Fruit fly (Drosophila melanogaster): ENCODE data around the gene CG45067.

CG45067 gene

dm6 chr3L:3070274-3071204 lies 43.7 kb downstream of the CG45067 start, which contains the start of the genes CG32486 and PAN3 (continued):
- TF ChIP-seq pros (GFP tag; optimal IDR thresholded peaks at IDR 0.05) (peak; percentile 82), salm (tag; optimal IDR thresholded peaks at IDR 0.05) (peak; percentile 12), CG30431 (GFP tag; optimal IDR thresholded peaks at IDR 0.05) (no peak), vvl (GFP tag; IDR thresholded peaks at IDR 0.05) (peak; percentile 59), dmrt99B (tag; optimal IDR thresholded peaks at IDR 0.05) (peak; percentile 4), CG3407 (GFP tag; optimal IDR thresholded peaks at IDR 0.05) (peak; percentile 23), nerfin-2 (GFP tag; IDR thresholded peaks at IDR 0.05; ENCODE audit: partially characterized antibody) (no peak), CG12659 (GFP tag; optimal IDR thresholded peaks at IDR 0.05) (peak; percentile 93), Elba2 (GFP tag; optimal IDR thresholded peaks at IDR 0.05) (peak; percentile 1), HHEX (GFP tag; optimal IDR thresholded peaks at IDR 0.05) (peak; percentile 47), Dbx (GFP tag; IDR thresholded peaks at IDR 0.05) (peak; percentile 65; the same call in 2 of the 3 replicates), zfh1 (GFP tag; IDR thresholded peaks at IDR 0.05) (peak; percentile 55; the same call in 1 of the 3 replicates), mam (GFP tag; optimal IDR thresholded peaks at IDR 0.05) (no peak), dimm (GFP tag; IDR thresholded peaks at IDR 0.05) (no peak), Dad (GFP tag; optimal IDR thresholded peaks at IDR 0.05) (peak; percentile 47), Scr (GFP tag; IDR thresholded peaks at IDR 0.05; ENCODE audit: partially characterized antibody) (peak; percentile 86), usp (GFP tag; optimal IDR thresholded peaks at IDR 0.05) (no peak), CG2120 (GFP tag; optimal IDR thresholded peaks at IDR 0.05) (peak; percentile 38), CG7839 (tag; optimal IDR thresholded peaks at IDR 0.05) (peak; percentile 30), Hmr (GFP tag; optimal IDR thresholded peaks at IDR 0.05) (peak; percentile 82), CG32532 (GFP tag; IDR thresholded peaks at IDR 0.05) (peak; percentile 66), CG3065 (GFP tag; optimal IDR thresholded peaks at IDR 0.05) (peak; percentile 3), nerfin-1 (tag; optimal IDR thresholded peaks at IDR 0.05) (peak; percentile 41), E2f1 (GFP tag; IDR thresholded peaks at IDR 0.05) (0 out of 2 replicates have a peak, but pooled peaks have one; percentile 10), CG17385 (GFP tag; optimal IDR thresholded peaks at IDR 0.05) (peak; percentile 62), C15 (GFP tag; IDR thresholded peaks at IDR 0.05) (no peak), ems (GFP tag; optimal IDR thresholded peaks at IDR 0.05) (peak; percentile 26), Tbp (GFP tag; optimal IDR thresholded peaks at IDR 0.05) (no peak), h (optimal IDR thresholded peaks at IDR 0.05) (no peak), CG3847 (GFP tag; IDR thresholded peaks at IDR 0.05) (peak; percentile 72), so (GFP tag; IDR thresholded peaks at IDR 0.05) (no peak), CG3838 (GFP tag; optimal IDR thresholded peaks at IDR 0.05) (no peak), Dfd (GFP tag; optimal IDR thresholded peaks at IDR 0.05) (no peak), CG31365 (tag; optimal IDR thresholded peaks at IDR 0.05) (peak; percentile 35), Sry-δ (GFP tag; optimal IDR thresholded peaks at IDR 0.05) (peak; percentile 63), Asciz (GFP tag; optimal IDR thresholded peaks at IDR 0.05) (no peak), CG2875 (GFP tag; optimal IDR thresholded peaks at IDR 0.05) (peak; percentile 40), Atf3 (GFP tag; optimal IDR thresholded peaks at IDR 0.05) (no peak), ash1 (GFP tag; optimal IDR thresholded peaks at IDR 0.05) (peak; percentile 66), gce (GFP tag; IDR thresholded peaks at IDR 0.05) (peak; percentile 52; the same call in 1 of the 3 replicates), Atf6 (GFP tag; IDR thresholded peaks at IDR 0.05) (no peak), chif (GFP tag; optimal IDR thresholded peaks at IDR 0.05) (no peak), gro (GFP tag; optimal IDR thresholded peaks at IDR 0.05) (peak; percentile 86), hth (optimal IDR thresholded peaks at IDR 0.05) (no peak), MTF-1 (GFP tag; optimal IDR thresholded peaks at IDR 0.05; ENCODE audit: borderline replicate concordance) (peak; percentile 77), CG32772 (GFP tag; IDR thresholded peaks at IDR 0.05) (no peak), inv (GFP tag; IDR thresholded peaks at IDR 0.05; ENCODE audit: partially characterized antibody) (peak; percentile 85), HLHmδ (GFP tag; optimal IDR thresholded peaks at IDR 0.05) (peak; percentile 85), CG4424 (GFP tag; optimal IDR thresholded peaks at IDR 0.05) (peak; percentile 42), Side (GFP tag; optimal IDR thresholded peaks at IDR 0.05) (peak; percentile 69)

Data from whole organism, embryonic.